Fruit fly (Drosophila melanogaster) whole organism, embryonic: ENCODE results near the gene m-cup.
A peak's percentile ranks its signal among the peaks of the same experiment; 100 is the strongest.

ENCODE experiments used
- ATbp ChIP-seq: fragments of 200-800 bp; sonication (Bioruptor generic); optimal IDR thresholded peaks from 2 replicates; lab custom pipeline; 2017; ENCODE audit warnings: missing biosample characterization, mild to moderate bottlenecking, missing genetic modification characterization, missing genetic modification reagents
- CG11398 ChIP-seq: fragments of 200-800 bp; sonication (Bioruptor generic); optimal IDR thresholded peaks from 2 replicates; lab custom pipeline; 2016; ENCODE audit warnings: missing biosample characterization, missing genetic modification characterization
- CG11695 ChIP-seq: fragments of 200-800 bp; sonication (Bioruptor generic); IDR thresholded peaks from 3 replicates; pipeline ENCODE4 v1.3.6; 2022; ENCODE audit warnings: missing biosample characterization, missing genetic modification characterization
- CG14050 ChIP-seq: fragments of 200-800 bp; sonication (Bioruptor generic); IDR thresholded peaks from 3 replicates; pipeline ENCODE4 v1.3.6; 2022; ENCODE audit warnings: missing biosample characterization, missing genetic modification characterization
- CG15073 ChIP-seq: fragments of 200-800 bp; sonication (Bioruptor generic); optimal IDR thresholded peaks from 2 replicates; lab custom pipeline; 2016; ENCODE audit warnings: missing biosample characterization, missing genetic modification characterization
- CG1529 ChIP-seq: fragments of 200-800 bp; sonication (Bioruptor generic); optimal IDR thresholded peaks from 3 replicates; lab custom pipeline; 2018; ENCODE audit warnings: missing biosample characterization, missing genetic modification characterization
- CG15479 ChIP-seq: fragments of 200-800 bp; sonication (Bioruptor generic); optimal IDR thresholded peaks from 3 replicates; lab custom pipeline; 2019; ENCODE audit warnings: missing biosample characterization, mild to moderate bottlenecking, missing genetic modification characterization, moderate library complexity
- CG1603 ChIP-seq: fragments of 200-800 bp; sonication (Bioruptor generic); optimal IDR thresholded peaks from 2 replicates; lab custom pipeline; 2019; ENCODE audit warnings: missing biosample characterization, mild to moderate bottlenecking, missing genetic modification characterization, moderate library complexity
- CG17328 ChIP-seq: fragments of 200-800 bp; sonication (Bioruptor generic); IDR thresholded peaks from 2 replicates; pipeline ENCODE4 v1.3.6; 2022; ENCODE audit warnings: missing biosample characterization, missing genetic modification characterization
- CG17612 ChIP-seq: fragments of 200-800 bp; sonication (Bioruptor generic); IDR thresholded peaks from 2 replicates; pipeline ENCODE4 v1.3.6; 2022; ENCODE audit warnings: missing biosample characterization, missing genetic modification characterization
- CG17802 ChIP-seq: fragments of 200-800 bp; sonication (Bioruptor generic); optimal IDR thresholded peaks from 2 replicates; lab custom pipeline; 2018; ENCODE audit warnings: missing biosample characterization, mild to moderate bottlenecking, missing genetic modification characterization, moderate library complexity
- CG17912 ChIP-seq: fragments of 200-800 bp; sonication (Bioruptor generic); optimal IDR thresholded peaks from 2 replicates; lab custom pipeline; 2018; ENCODE audit warnings: missing biosample characterization, mild to moderate bottlenecking, missing genetic modification characterization
- CG18619 ChIP-seq: fragments of 200-800 bp; sonication (Bioruptor generic); optimal IDR thresholded peaks from 3 replicates; lab custom pipeline; 2017; ENCODE audit warnings: missing biosample characterization, mild to moderate bottlenecking, missing genetic modification characterization
- CG2712 ChIP-seq: fragments of 200-800 bp; optimal IDR thresholded peaks from 3 replicates; lab custom pipeline; 2019; ENCODE audit warnings: missing biosample characterization, mild to moderate bottlenecking, missing genetic modification characterization, moderate library complexity
- CG2875 ChIP-seq: fragments of 200-800 bp; sonication (Bioruptor generic); optimal IDR thresholded peaks from 2 replicates; lab custom pipeline; 2017; ENCODE audit warnings: missing biosample characterization, mild to moderate bottlenecking, missing genetic modification characterization, missing genetic modification reagents
- CG30431 ChIP-seq: fragments of 200-800 bp; sonication (Bioruptor generic); optimal IDR thresholded peaks from 2 replicates; lab custom pipeline; 2017; ENCODE audit warnings: missing biosample characterization, missing genetic modification characterization
- CG3163 ChIP-seq: fragments of 200-800 bp; sonication (Bioruptor generic); optimal IDR thresholded peaks from 3 replicates; lab custom pipeline; 2016; ENCODE audit warnings: missing biosample characterization, missing genetic modification characterization
- CG4328 ChIP-seq: fragments of 200-800 bp; sonication (Bioruptor generic); optimal IDR thresholded peaks from 3 replicates; lab custom pipeline; 2017; ENCODE audit warnings: missing biosample characterization, missing genetic modification reagents, missing genetic modification characterization
- CG4730 ChIP-seq: fragments of 200-800 bp; sonication (Bioruptor generic); IDR thresholded peaks from 2 replicates; pipeline ENCODE4 v1.3.6; 2022; ENCODE audit warnings: missing biosample characterization, missing genetic modification characterization
- CG5245 ChIP-seq: fragments of 200-800 bp; sonication (Bioruptor generic); optimal IDR thresholded peaks from 3 replicates; lab custom pipeline; 2016; ENCODE audit warnings: missing biosample characterization, missing genetic modification characterization
- CG7271 ChIP-seq: fragments of 200-800 bp; sonication (Bioruptor generic); optimal IDR thresholded peaks from 2 replicates; lab custom pipeline; 2018; ENCODE audit warnings: missing biosample characterization, mild to moderate bottlenecking, missing genetic modification characterization, moderate library complexity
- CG7357 ChIP-seq: fragments of 200-800 bp; sonication (Bioruptor generic); IDR thresholded peaks from 3 replicates; pipeline ENCODE4 v1.3.6; 2022; ENCODE audit warnings: missing biosample characterization, missing genetic modification characterization
- CG8290 ChIP-seq, 3 experiments: fragments of 200-800 bp; sonication (Bioruptor generic); optimal IDR thresholded peaks; 2 replicates each; lab custom pipeline; 2016 to 2019; ENCODE audit warnings: missing biosample characterization in 3 of 3, missing genetic modification characterization in 3 of 3, mild to moderate bottlenecking in 2 of 3, moderate library complexity in 1 of 3
- CG8359 ChIP-seq: fragments of 200-800 bp; sonication (Bioruptor generic); optimal IDR thresholded peaks from 2 replicates; lab custom pipeline; 2017; ENCODE audit warnings: missing biosample characterization, mild to moderate bottlenecking, missing genetic modification characterization, borderline replicate concordance
- CG9609 ChIP-seq: fragments of 200-800 bp; sonication (Bioruptor generic); optimal IDR thresholded peaks from 3 replicates; lab custom pipeline; 2016; ENCODE audit warnings: missing biosample characterization, missing genetic modification characterization
- CG9817 ChIP-seq: fragments of 200-800 bp; sonication (Bioruptor generic); optimal IDR thresholded peaks from 2 replicates; lab custom pipeline; 2018; ENCODE audit warnings: missing biosample characterization, mild to moderate bottlenecking, missing genetic modification characterization, moderate library complexity
- Camta ChIP-seq: fragments of 200-800 bp; sonication (Bioruptor generic); optimal IDR thresholded peaks from 2 replicates; lab custom pipeline; 2016; ENCODE audit warnings: missing biosample characterization, missing genetic modification characterization
- Doc2 ChIP-seq: fragments of 200-800 bp; sonication (Bioruptor generic); IDR thresholded peaks from 2 replicates; pipeline ENCODE4 v1.3.6; 2022; ENCODE audit warnings: missing biosample characterization, missing genetic modification characterization
- Fer2 ChIP-seq: fragments of 200-800 bp; sonication (Bioruptor generic); optimal IDR thresholded peaks from 2 replicates; lab custom pipeline; 2018; ENCODE audit warnings: missing biosample characterization, mild to moderate bottlenecking, missing genetic modification characterization, moderate library complexity
- Lpt ChIP-seq: fragments of >200 bp; optimal IDR thresholded peaks from 2 replicates; lab custom pipeline; 2018; ENCODE audit warnings: missing biosample characterization, missing genetic modification characterization
- MBD-R2 ChIP-seq: fragments of 200-800 bp; sonication (Bioruptor generic); IDR thresholded peaks from 2 replicates; pipeline ENCODE4 v1.3.6; 2022; ENCODE audit warnings: missing biosample characterization, missing genetic modification characterization
- Opbp ChIP-seq: fragments of 200-800 bp; sonication (Bioruptor generic); IDR thresholded peaks from 3 replicates; pipeline ENCODE4 v1.3.6; 2022; ENCODE audit warnings: missing biosample characterization, missing genetic modification characterization; ENCODE audit not compliant: partially characterized antibody
- Sry-δ ChIP-seq: fragments of 200-800 bp; sonication (Bioruptor generic); optimal IDR thresholded peaks from 2 replicates; lab custom pipeline; 2016; ENCODE audit warnings: missing biosample characterization, missing genetic modification characterization
- ap ChIP-seq: fragments of 200-800 bp; sonication (Bioruptor generic); IDR thresholded peaks from 2 replicates; pipeline ENCODE4 v1.3.6; 2022; ENCODE audit warnings: missing biosample characterization, missing genetic modification characterization
- caup ChIP-seq: fragments of 200-800 bp; sonication (Bioruptor generic); optimal IDR thresholded peaks from 3 replicates; lab custom pipeline; 2017; ENCODE audit warnings: missing biosample characterization, mild to moderate bottlenecking, missing genetic modification characterization, moderate library complexity; ENCODE audit not compliant: severe bottlenecking
- da ChIP-seq: fragments of 200-800 bp; sonication (Bioruptor generic); optimal IDR thresholded peaks from 2 replicates; lab custom pipeline; 2016; ENCODE audit warnings: missing biosample characterization, missing genetic modification characterization
- dimm ChIP-seq: fragments of 200-800 bp; sonication (Bioruptor generic); IDR thresholded peaks from 2 replicates; pipeline ENCODE4 v1.3.6; 2022; ENCODE audit warnings: missing biosample characterization, missing genetic modification characterization
- emc ChIP-seq: fragments of 200-800 bp; sonication (Bioruptor generic); optimal IDR thresholded peaks from 2 replicates; lab custom pipeline; 2016; ENCODE audit warnings: missing biosample characterization, missing genetic modification characterization
- ems ChIP-seq: fragments of 200-800 bp; sonication (Bioruptor generic); optimal IDR thresholded peaks from 3 replicates; lab custom pipeline; 2016; ENCODE audit warnings: missing biosample characterization, missing genetic modification characterization
- ftz-f1 ChIP-seq: fragments of 200-800 bp; sonication (Bioruptor generic); optimal IDR thresholded peaks from 2 replicates; lab custom pipeline; 2016; ENCODE audit warnings: missing biosample characterization, missing genetic modification characterization
- fu2 ChIP-seq: fragments of 200-800 bp; sonication (Bioruptor generic); optimal IDR thresholded peaks from 2 replicates; lab custom pipeline; 2016; ENCODE audit warnings: missing biosample characterization, missing genetic modification characterization
- hb ChIP-seq: fragments of 200-800 bp; sonication (Bioruptor generic); IDR thresholded peaks from 3 replicates; pipeline ENCODE4 v1.3.6; 2022; ENCODE audit warnings: missing biosample characterization, missing genetic modification characterization; ENCODE audit not compliant: partially characterized antibody
- jigr1 ChIP-seq: fragments of 200-800 bp; sonication (Bioruptor generic); IDR thresholded peaks from 3 replicates; pipeline ENCODE4 v1.3.6; 2022; ENCODE audit warnings: missing biosample characterization, missing genetic modification characterization
- kah ChIP-seq: fragments of 200-800 bp; sonication (Bioruptor generic); optimal IDR thresholded peaks from 2 replicates; lab custom pipeline; 2018; ENCODE audit warnings: missing biosample characterization, mild to moderate bottlenecking, missing genetic modification characterization
- nmo ChIP-seq: fragments of 200-800 bp; sonication (Bioruptor generic); optimal IDR thresholded peaks from 2 replicates; lab custom pipeline; 2018; ENCODE audit warnings: missing biosample characterization, mild to moderate bottlenecking, missing genetic modification characterization, moderate library complexity
- pzg ChIP-seq: fragments of 200-800 bp; sonication (Bioruptor generic); optimal IDR thresholded peaks from 3 replicates; lab custom pipeline; 2018; ENCODE audit warnings: missing biosample characterization, mild to moderate bottlenecking, missing genetic modification characterization, moderate library complexity
- so ChIP-seq: fragments of 200-800 bp; sonication (Bioruptor generic); IDR thresholded peaks from 3 replicates; pipeline ENCODE4 v1.3.6; 2022; ENCODE audit warnings: missing biosample characterization, missing genetic modification characterization
- sr ChIP-seq: fragments of 200-800 bp; sonication (Bioruptor generic); IDR thresholded peaks from 3 replicates; pipeline ENCODE4 v1.3.6; 2022; ENCODE audit warnings: missing biosample characterization, missing genetic modification characterization
- tll ChIP-seq, 2 experiments: fragments of 200-800 bp in 1 of 2; fragments of >200 bp in 1 of 2; sonication (Bioruptor generic) in 1 of 2; optimal IDR thresholded peaks; 2 replicates each; lab custom pipeline; 2017 to 2019; ENCODE audit warnings: missing biosample characterization in 2 of 2, missing genetic modification characterization in 2 of 2, mild to moderate bottlenecking in 1 of 2, moderate library complexity in 1 of 2
- wek ChIP-seq: fragments of 200-800 bp; sonication (Bioruptor generic); optimal IDR thresholded peaks from 3 replicates; lab custom pipeline; 2018; ENCODE audit warnings: missing biosample characterization, mild to moderate bottlenecking, missing genetic modification characterization, moderate library complexity

Gene m-cup

DNA sequence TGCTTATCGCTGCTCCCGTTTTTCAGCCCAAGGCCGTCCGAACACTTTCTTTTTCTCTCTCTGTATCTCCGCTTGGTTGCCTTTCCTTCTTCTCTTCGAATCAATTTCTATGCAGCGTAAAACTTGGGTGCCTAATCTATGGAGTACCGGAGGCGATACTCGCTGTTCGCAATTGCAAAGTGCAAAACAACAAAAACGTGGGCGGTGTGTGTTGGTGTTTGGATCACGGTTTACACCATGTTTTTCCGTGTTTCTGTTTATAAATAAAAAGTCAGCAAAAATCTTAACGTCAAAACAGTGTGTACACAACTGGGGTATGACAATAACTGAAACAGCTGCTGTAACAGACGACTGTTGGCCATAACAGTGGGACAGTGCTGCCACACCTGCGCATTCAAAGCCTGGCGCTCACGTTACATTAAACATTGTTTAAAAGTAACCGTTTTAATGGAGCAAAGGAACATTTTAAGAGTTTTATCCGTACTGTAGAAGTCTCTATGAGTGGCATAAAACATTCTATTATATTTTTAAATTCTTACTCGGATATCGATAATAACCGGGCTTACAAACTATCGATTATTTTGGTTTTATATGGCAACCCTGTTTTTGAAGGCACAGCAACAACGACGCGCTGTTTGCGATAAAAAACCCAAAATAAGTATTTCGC lies at the start of gene m-cup, which contains the start of gene Det (continued):
- TF ChIP-seq CG8359 (GFP tag; lab: Kevin White, UChicago): no peak
- TF ChIP-seq CG4730 (GFP tag; lab: Robert Waterston, UW): no peak
- TF ChIP-seq CG2875: no peak
- TF ChIP-seq CG30431 (GFP tag; lab: Kevin White, UChicago): no peak
- peak; percentile 12 for TF ChIP-seq CG9817 (tag; lab: Kevin White, UChicago)
- TF ChIP-seq emc (GFP tag; lab: Kevin White, UChicago): no peak
- TF ChIP-seq CG2712: no peak
- TF ChIP-seq CG11398 (GFP tag; lab: Kevin White, UChicago): no peak
- TF ChIP-seq tll (GFP tag; optimal IDR thresholded peaks at IDR 0.05; lab: Kevin White, UChicago): peak in 1 of 2 experiments; percentile 70
- TF ChIP-seq Lpt (GFP tag; lab: Kevin White, UChicago): no peak
- no peak for TF ChIP-seq ftz-f1 (GFP tag; lab: Kevin White, UChicago)
- TF ChIP-seq CG7271 (tag; lab: Kevin White, UChicago): peak; percentile 26
- TF ChIP-seq CG17328: no peak
- no peak for TF ChIP-seq so (GFP tag; lab: Robert Waterston, UW)
- TF ChIP-seq ATbp: no peak
- no peak for TF ChIP-seq CG17802
- TF ChIP-seq Fer2 (tag; lab: Kevin White, UChicago): no peak
- TF ChIP-seq ap (GFP tag; lab: Robert Waterston, UW): no peak
- TF ChIP-seq CG17612 (GFP tag; lab: Robert Waterston, UW): no peak
- TF ChIP-seq ems (GFP tag; lab: Kevin White, UChicago): no peak
- no peak for TF ChIP-seq CG8290 (GFP tag; optimal IDR thresholded peaks at IDR 0.05; lab: Kevin White, UChicago)
- TF ChIP-seq CG8290 (tag; optimal IDR thresholded peaks at IDR 0.05; lab: Kevin White, UChicago): no peak
- TF ChIP-seq CG4328 (GFP tag; lab: Kevin White, UChicago): peak; percentile 3
- no peak for TF ChIP-seq CG15073 (GFP tag; lab: Kevin White, UChicago)
- TF ChIP-seq CG9609 (GFP tag; lab: Kevin White, UChicago): no peak
- TF ChIP-seq wek (GFP tag; lab: Kevin White, UChicago): peak; percentile 6
- no peak for TF ChIP-seq CG11695 (GFP tag; lab: Robert Waterston, UW)
- no peak for TF ChIP-seq CG14050 (GFP tag; lab: Robert Waterston, UW)
- peak; percentile 49; the same call in 2 of the 3 replicates for TF ChIP-seq Opbp (GFP tag; lab: Robert Waterston, UW)
- TF ChIP-seq CG1529: no peak
- TF ChIP-seq CG5245: no peak
- peak; percentile 60 for TF ChIP-seq nmo (GFP tag; lab: Kevin White, UChicago)
- TF ChIP-seq CG3163 (GFP tag; lab: Kevin White, UChicago): no peak
- TF ChIP-seq Doc2: no peak
- no peak for TF ChIP-seq CG15479
- TF ChIP-seq CG17912 (GFP tag; lab: Kevin White, UChicago): no peak
- TF ChIP-seq CG18619 (GFP tag; lab: Kevin White, UChicago): no peak
- no peak for TF ChIP-seq dimm (GFP tag; lab: Robert Waterston, UW)
- TF ChIP-seq jigr1 (GFP tag; lab: Robert Waterston, UW): no peak
- TF ChIP-seq sr: no peak
- peak; percentile 68 for TF ChIP-seq MBD-R2
- TF ChIP-seq pzg: peak; percentile 76
- no peak for TF ChIP-seq fu2 (GFP tag; lab: Kevin White, UChicago)
- no peak for TF ChIP-seq kah
- no peak for TF ChIP-seq hb (GFP tag; lab: Robert Waterston, UW)
- no peak for TF ChIP-seq caup (GFP tag; lab: Kevin White, UChicago)
- TF ChIP-seq Sry-δ (GFP tag; lab: Kevin White, UChicago): peak; percentile 69
- TF ChIP-seq da (GFP tag; lab: Kevin White, UChicago): no peak
- peak; percentile 11 for TF ChIP-seq Camta (GFP tag; lab: Kevin White, UChicago)
- TF ChIP-seq CG7357 (GFP tag; lab: Robert Waterston, UW): no peak
- no peak for TF ChIP-seq CG1603 (tag; lab: Kevin White, UChicago)
